Worm (Caenorhabditis elegans) whole organism, midembryonic: ENCODE results near the gene F47E1.4.

ENCODE experiments used
- T22C8.4 ChIP-seq: fragments of 200-800 bp; sonication (Bioruptor generic); IDR thresholded peaks from 2 replicates; pipeline ENCODE4 v1.3.6; 2022; ENCODE audit warnings: missing genetic modification characterization, missing compliant biosample characterization
- flt-1 ChIP-seq: fragments of 200-800 bp; sonication (Bioruptor generic); IDR thresholded peaks from 2 replicates; pipeline ENCODE4 v1.3.6; 2022; ENCODE audit warnings: missing genetic modification characterization, missing compliant biosample characterization
- ztf-29 ChIP-seq: fragments of 200-800 bp; sonication (Bioruptor generic); IDR thresholded peaks from 2 replicates; pipeline ENCODE4 v1.3.6; 2022; ENCODE audit warnings: missing genetic modification reagents, missing genetic modification characterization, missing compliant biosample characterization

DNA sequence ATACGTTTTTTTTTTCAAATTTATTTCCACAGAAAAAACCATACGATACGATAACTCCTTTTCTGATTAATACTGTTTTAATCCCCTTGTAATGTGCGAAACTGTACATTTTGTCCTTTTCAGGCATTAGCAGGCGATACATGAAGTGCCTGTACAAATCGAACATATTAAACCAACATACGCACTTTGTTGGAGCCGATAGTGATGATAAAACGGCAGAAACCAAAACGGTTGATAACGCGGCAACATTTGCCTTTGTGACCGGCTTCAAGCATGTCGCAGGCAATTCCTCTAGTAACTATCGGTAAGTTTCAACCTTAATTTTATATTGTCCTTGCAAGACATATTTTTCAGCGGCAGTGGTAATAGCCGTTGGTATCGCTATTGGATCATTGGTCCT lies 28.3 kb upstream of the F47E1.4 start, which contains the start of gene nep-22:
- TF ChIP-seq T22C8.4 (GFP tag; lab: Robert Waterston, UW) (no peak), flt-1 (no peak), ztf-29 (GFP tag; lab: Robert Waterston, UW) (no peak)
